Worm (Caenorhabditis elegans): Measurements from ENCODE around the gene bigr-1.

Gene bigr-1

ce11 chrII:11181250-11181704 is at the start of gene bigr-1:
TSS of gene bigr-1 (plus strand) at chrII:11181654.
- TF ChIP-seq mdl-1 (tag; optimal IDR thresholded peaks at IDR 0.05), result peak in 1 of 2 experiments; percentile 54
- TF ChIP-seq dmd-6 (GFP tag; IDR thresholded peaks at IDR 0.05), result peak; percentile 68
- TF ChIP-seq T20F7.1 (GFP tag; optimal IDR thresholded peaks at IDR 0.05), result no peak
- TF ChIP-seq ceh-20 (GFP tag; IDR thresholded peaks at IDR 0.05), result no peak
- peak; percentile 28 for TF ChIP-seq mes-2 (tag; optimal IDR thresholded peaks at IDR 0.05; ENCODE audit: poor library complexity, severe bottlenecking)
- TF ChIP-seq Y5F2A.4 (GFP tag; optimal IDR thresholded peaks at IDR 0.05), result no peak
- no peak for TF ChIP-seq ZK337.2 (GFP tag; IDR thresholded peaks at IDR 0.05)
- TF ChIP-seq snpc-1.2 (GFP tag; IDR thresholded peaks at IDR 0.05), result no peak
- TF ChIP-seq unc-39 (tag; optimal IDR thresholded peaks at IDR 0.05), result no peak
- TF ChIP-seq R02D3.7 (tag; optimal IDR thresholded peaks at IDR 0.05), result no peak
- TF ChIP-seq ztf-11 (tag; optimal IDR thresholded peaks at IDR 0.05), result no peak
- no peak for TF ChIP-seq ztf-7 (tag; optimal IDR thresholded peaks at IDR 0.05)
- TF ChIP-seq zag-1 (tag; optimal IDR thresholded peaks at IDR 0.05), result no peak
- TF ChIP-seq ces-1 (GFP tag; optimal IDR thresholded peaks at IDR 0.05), result no peak
- no peak for TF ChIP-seq dmd-9 (GFP tag; IDR thresholded peaks at IDR 0.05)
- TF ChIP-seq lin-1 (GFP tag; IDR thresholded peaks at IDR 0.05), result no peak
- TF ChIP-seq skn-1 (tag; optimal IDR thresholded peaks at IDR 0.05), result no peak
- TF ChIP-seq lir-3 (tag; optimal IDR thresholded peaks at IDR 0.05), result no peak
- TF ChIP-seq lsy-2 (tag; optimal IDR thresholded peaks at IDR 0.05), result peak in 1 of 2 experiments; percentile 2
- TF ChIP-seq hlh-11 (tag; optimal IDR thresholded peaks at IDR 0.05), result peak; percentile 47
- TF ChIP-seq mep-1 (tag; optimal IDR thresholded peaks at IDR 0.05), result peak; percentile 20
- TF ChIP-seq tra-1 (GFP tag; IDR thresholded peaks at IDR 0.05), result no peak
- TF ChIP-seq aha-1 (tag), result peak; percentile 78
- no peak for TF ChIP-seq zip-11 (GFP tag; IDR thresholded peaks at IDR 0.05)
- TF ChIP-seq daf-8 (GFP tag; IDR thresholded peaks at IDR 0.05), result no peak
- TF ChIP-seq nhr-25 (tag; optimal IDR thresholded peaks at IDR 0.05; ENCODE audit: borderline replicate concordance, insufficient read depth), result no peak
- no peak for TF ChIP-seq nhr-6 (tag; optimal IDR thresholded peaks at IDR 0.05)
- no peak for TF ChIP-seq gei-8 (GFP tag; optimal IDR thresholded peaks at IDR 0.05)
- no peak for TF ChIP-seq fkh-10 (GFP tag; optimal IDR thresholded peaks at IDR 0.05)
- no peak for TF ChIP-seq mdt-29 (GFP tag; IDR thresholded peaks at IDR 0.05)
- TF ChIP-seq mxl-3 (GFP tag; optimal IDR thresholded peaks at IDR 0.05), result peak; percentile 68
- TF ChIP-seq zfp-2 (tag; optimal IDR thresholded peaks at IDR 0.05), result no peak
- TF ChIP-seq ceh-28 (tag; optimal IDR thresholded peaks at IDR 0.05), result no peak
- no peak for TF ChIP-seq php-3 (GFP tag; IDR thresholded peaks at IDR 0.05)
- no peak for TF ChIP-seq arid-1 (GFP tag; conservative IDR thresholded peaks at IDR 0.05)
- no peak for TF ChIP-seq F10B5.3 (tag; optimal IDR thresholded peaks at IDR 0.05)
- TF ChIP-seq nhr-111 (GFP tag; optimal IDR thresholded peaks at IDR 0.05), result no peak
- TF ChIP-seq hlh-30 (tag; optimal IDR thresholded peaks at IDR 0.05; ENCODE audit: insufficient read depth), result peak; percentile 3
- TF ChIP-seq vab-7 (GFP tag; IDR thresholded peaks at IDR 0.05), result no peak
- TF ChIP-seq pqm-1 (tag; optimal IDR thresholded peaks at IDR 0.05), result peak; percentile 21
- no peak for TF ChIP-seq egl-27 (tag; optimal IDR thresholded peaks at IDR 0.05)
- TF ChIP-seq F37D6.2 (tag; optimal IDR thresholded peaks at IDR 0.05), result no peak
- TF ChIP-seq ZK546.5 (tag; optimal IDR thresholded peaks at IDR 0.05), result no peak
- TF ChIP-seq dve-1 (tag; optimal IDR thresholded peaks at IDR 0.05; ENCODE audit: insufficient read depth), result peak; percentile 24
- no peak for TF ChIP-seq jun-1 (tag; optimal IDR thresholded peaks at IDR 0.05)
- TF ChIP-seq nhr-28 (tag; optimal IDR thresholded peaks at IDR 0.05), result peak; percentile 98
- TF ChIP-seq D1046.2 (GFP tag; IDR thresholded peaks at IDR 0.05), result no peak
- TF ChIP-seq daf-16 (GFP tag; optimal IDR thresholded peaks at IDR 0.05), result no peak
- TF ChIP-seq daf-16 (tag; optimal IDR thresholded peaks at IDR 0.05), result peak; percentile 18
- TF ChIP-seq spr-1 (tag; optimal IDR thresholded peaks at IDR 0.05), result no peak
- no peak for TF ChIP-seq spr-3 (GFP tag; optimal IDR thresholded peaks at IDR 0.05)
- no peak for TF ChIP-seq unc-62 (GFP tag; optimal IDR thresholded peaks at IDR 0.05 in 1 of 2)
- no peak for TF ChIP-seq unc-62 (tag; optimal IDR thresholded peaks at IDR 0.05)
